Worm (Caenorhabditis elegans): ENCODE data around the gene ZC477.3.

DNA sequence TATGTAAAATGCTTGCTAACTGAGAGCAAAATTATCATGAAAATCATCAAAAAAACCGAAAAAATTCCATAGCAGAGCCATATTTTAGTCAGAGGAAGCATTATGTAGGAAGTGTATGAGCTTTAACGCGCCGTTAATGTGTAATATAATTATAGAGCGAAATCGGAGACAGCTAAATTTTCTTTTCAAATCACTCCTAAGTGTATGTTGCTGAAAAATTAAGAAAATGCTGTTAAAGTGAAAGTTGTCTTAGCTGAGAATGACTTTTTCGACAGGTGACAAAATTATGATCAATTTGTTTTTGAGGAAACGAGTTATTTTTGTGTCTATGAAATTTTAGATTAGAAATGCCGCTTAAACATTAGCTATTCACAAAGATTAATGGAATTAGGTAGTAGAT is 28.2 kb upstream of the ZC477.3 start, which contains the start of gene srg-50:
- TF ChIP-seq elt-3 (tag; optimal IDR thresholded peaks at IDR 0.05) (no peak), ztf-11 (tag; optimal IDR thresholded peaks at IDR 0.05) (no peak)

All from whole organism, mixed stage, embryonic.